Worm (Caenorhabditis elegans) whole organism, L4 larva: ENCODE data around the gene ulp-1.

Source experiments
- ama-1 ChIP-seq: fragments of 150-350 bp; optimal IDR thresholded peaks from 2 replicates; lab custom pipeline; 2014; ENCODE audit warnings: inconsistent platforms, mixed read lengths
- mdl-1 ChIP-seq, 2 experiments: fragments of 150-350 bp in 1 of 2; sonication (generic microtip) in 1 of 2; optimal IDR thresholded peaks; 2 replicates each; lab custom pipeline; 2014 to 2017; ENCODE audit warnings: missing biosample characterization in 2 of 2, missing genetic modification characterization in 2 of 2
- nhr-25 ChIP-seq: sonication (generic microtip); optimal IDR thresholded peaks from 2 replicates; lab custom pipeline; 2017; ENCODE audit warnings: missing genetic modification characterization, mild to moderate bottlenecking, missing compliant biosample characterization, antibody characterized with exemption, moderate library complexity, borderline replicate concordance; ENCODE audit not compliant: insufficient read depth

- no peak for TF ChIP-seq nhr-25 (tag; lab: Kevin White, UChicago)
- TF ChIP-seq mdl-1 (tag; optimal IDR thresholded peaks at IDR 0.05; lab: Kevin White, UChicago), result no peak
- no peak for TF ChIP-seq ama-1
Measured at ce11 chrIII:5158674-5159073, 10.9 kb downstream of the ulp-1 start, which contains the start of gene oxy-4.
